Worm (Caenorhabditis elegans): ENCODE data around the gene lips-10.

Gene lips-10

DNA sequence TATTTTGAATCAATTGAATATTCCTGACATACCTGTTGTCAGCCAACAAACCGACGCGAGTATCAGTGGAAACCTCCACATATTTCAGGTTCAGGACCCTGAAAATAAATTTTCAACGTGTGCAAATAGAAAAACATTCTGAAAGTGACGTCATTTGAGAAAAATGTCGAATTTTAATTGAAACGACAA lies 10.3 kb upstream of the lips-10 start, which contains the start of gene F14E5.2:
Gene F14E5.2 (minus strand): TSS at position 101 of the 189 bp plus-strand sequence.
- TF ChIP-seq ceh-31 (tag; optimal IDR thresholded peaks at IDR 0.05) = no peak
- no peak for TF ChIP-seq ttx-3 (tag; optimal IDR thresholded peaks at IDR 0.05)
- TF ChIP-seq ceh-19 (GFP tag; optimal IDR thresholded peaks at IDR 0.05) = no peak
- TF ChIP-seq pat-9 (tag; optimal IDR thresholded peaks at IDR 0.05) = no peak
- TF ChIP-seq unc-42 (tag; optimal IDR thresholded peaks at IDR 0.05) = no peak
- TF ChIP-seq lin-11 (tag; optimal IDR thresholded peaks at IDR 0.05) = no peak
- no peak for TF ChIP-seq nhr-232 (tag; optimal IDR thresholded peaks at IDR 0.05)
- no peak for TF ChIP-seq ama-1 (optimal IDR thresholded peaks at IDR 0.05)
- no peak for TF ChIP-seq ceh-22 (tag; optimal IDR thresholded peaks at IDR 0.05)
- no peak for TF ChIP-seq che-1 (tag; optimal IDR thresholded peaks at IDR 0.05)
- no peak for TF ChIP-seq C38D4.7 (GFP tag; optimal IDR thresholded peaks at IDR 0.05)
- TF ChIP-seq ceh-45 (GFP tag; IDR thresholded peaks at IDR 0.05) = no peak
- no peak for TF ChIP-seq hlh-13 (GFP tag; optimal IDR thresholded peaks at IDR 0.05)
- no peak for TF ChIP-seq ets-4 (tag; optimal IDR thresholded peaks at IDR 0.05)

DNA sequence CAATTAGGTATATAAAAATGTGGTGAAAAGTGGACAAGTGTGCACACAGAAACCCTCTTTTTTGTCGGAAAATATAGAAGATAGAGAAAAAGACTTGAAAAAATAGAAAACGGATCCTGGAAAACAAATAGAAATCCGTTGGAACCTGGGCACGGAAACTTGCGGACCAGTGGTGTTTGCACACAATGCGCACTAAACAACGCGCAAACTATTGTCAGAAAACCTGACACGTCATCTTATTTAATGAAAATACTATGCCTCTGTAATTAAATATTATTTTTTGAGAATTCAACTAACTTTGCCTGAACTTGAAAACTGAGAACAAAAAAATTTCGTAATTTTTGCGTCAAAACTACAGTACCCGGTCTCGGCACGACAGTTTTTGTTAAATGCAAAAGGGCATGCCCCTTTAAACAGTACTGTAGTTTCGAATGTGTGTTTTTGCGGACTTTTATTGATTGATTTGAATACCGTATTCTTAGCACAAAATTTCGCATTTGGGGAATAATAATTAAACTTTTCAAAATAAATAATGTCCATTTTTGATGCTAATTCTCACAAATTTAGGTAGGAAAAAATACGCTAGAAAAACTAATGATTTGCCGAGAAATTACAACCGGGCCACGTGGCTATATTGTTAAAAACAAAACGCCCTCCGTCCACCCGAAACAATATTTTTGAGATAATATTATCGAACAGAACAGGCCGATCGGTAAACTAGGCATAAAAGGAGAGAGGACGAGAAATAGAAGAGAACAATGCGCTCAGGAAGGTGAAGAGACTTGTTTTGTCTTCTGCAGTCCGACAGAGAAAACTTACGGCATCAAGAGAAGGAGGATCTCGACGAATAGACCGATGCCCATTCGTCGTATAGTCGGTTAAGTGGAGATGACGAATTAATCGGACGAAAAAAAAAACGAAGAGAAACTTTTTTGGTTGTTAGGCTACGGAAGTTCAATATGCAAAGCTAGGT lies 9.7 kb upstream of the lips-10 start:
- TF ChIP-seq syd-9 (tag; optimal IDR thresholded peaks at IDR 0.05) (no peak), ztf-16 (tag; optimal IDR thresholded peaks at IDR 0.05) (no peak), rnt-1 (tag; optimal IDR thresholded peaks at IDR 0.05) (no peak), ama-1 (optimal IDR thresholded peaks at IDR 0.05) (no peak), unc-42 (tag; optimal IDR thresholded peaks at IDR 0.05) (no peak), hlh-15 (tag; optimal IDR thresholded peaks at IDR 0.05) (no peak), eyg-1 (tag; optimal IDR thresholded peaks at IDR 0.05) (no peak), ceh-24 (tag; optimal IDR thresholded peaks at IDR 0.05) (no peak), fkh-6 (tag; optimal IDR thresholded peaks at IDR 0.05) (no peak), ceh-9 (tag; optimal IDR thresholded peaks at IDR 0.05) (no peak), hlh-6 (tag; optimal IDR thresholded peaks at IDR 0.05) (no peak), ceh-6 (GFP tag; optimal IDR thresholded peaks at IDR 0.05) (no peak), ahr-1 (tag; optimal IDR thresholded peaks at IDR 0.05) (no peak), madf-2 (tag; optimal IDR thresholded peaks at IDR 0.05) (no peak), unc-55 (GFP tag; optimal IDR thresholded peaks at IDR 0.05) (no peak), hlh-8 (tag; optimal IDR thresholded peaks at IDR 0.05) (no peak)

DNA sequence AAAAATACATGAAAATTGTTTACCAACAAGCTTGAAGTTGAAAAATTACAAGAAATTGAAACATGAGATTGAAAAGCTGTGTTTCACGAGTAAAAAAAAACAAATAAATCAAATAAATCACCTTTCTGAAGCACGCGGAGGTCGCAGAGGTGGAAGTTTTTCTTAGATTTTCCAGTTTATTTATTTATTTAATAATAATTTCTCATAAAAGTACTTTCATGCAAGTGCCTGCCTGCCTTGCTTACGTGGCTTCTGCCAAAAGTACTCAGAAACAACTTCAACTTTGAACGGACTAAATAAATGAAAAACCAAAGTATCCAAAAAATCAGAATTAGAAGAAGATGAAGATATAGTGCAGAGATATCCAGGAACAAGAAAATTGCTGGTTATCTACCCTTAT lies 7.0 kb upstream of the lips-10 start, which contains the start of gene acp-2:
Gene acp-2 (minus strand): TSS at position 101 of the 400 bp plus-strand sequence.
- no peak for TF ChIP-seq hlh-30 (tag; optimal IDR thresholded peaks at IDR 0.05; ENCODE audit: insufficient read depth)
- TF ChIP-seq ztf-16 (tag; optimal IDR thresholded peaks at IDR 0.05) = no peak
- no peak for TF ChIP-seq ceh-34 (tag; optimal IDR thresholded peaks at IDR 0.05)
- no peak for TF ChIP-seq ceh-22 (tag; optimal IDR thresholded peaks at IDR 0.05)
- no peak for TF ChIP-seq F13H6.1 (tag; optimal IDR thresholded peaks at IDR 0.05)
- TF ChIP-seq ceh-6 (GFP tag; optimal IDR thresholded peaks at IDR 0.05) = no peak
- TF ChIP-seq syd-9 (tag; optimal IDR thresholded peaks at IDR 0.05) = no peak
- no peak for TF ChIP-seq K02D7.2 (tag; optimal IDR thresholded peaks at IDR 0.05)
- no peak for TF ChIP-seq unc-42 (tag; optimal IDR thresholded peaks at IDR 0.05)

DNA sequence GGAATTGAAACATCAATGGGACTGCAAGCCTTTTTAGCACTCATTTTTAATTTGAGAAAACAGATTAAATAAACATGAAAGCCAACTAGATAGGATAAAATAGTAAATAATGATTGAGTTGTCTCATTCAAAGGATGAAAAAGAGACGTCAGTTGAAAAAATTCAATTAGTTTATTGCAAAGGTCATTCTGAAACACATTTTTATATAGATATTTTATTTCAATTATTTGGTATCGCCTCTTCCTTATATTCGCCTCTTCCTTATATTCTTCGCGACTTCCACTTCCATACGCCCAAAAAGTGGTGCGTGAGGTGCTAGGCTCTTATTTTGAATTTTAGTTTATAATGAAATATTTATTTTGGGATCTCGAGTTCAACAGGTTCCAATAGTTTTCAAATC lies 4.0 kb upstream of the lips-10 start, which contains the start of gene acp-4:
Gene acp-4 (minus strand): TSS at position 101 of the 400 bp plus-strand sequence.
- TF ChIP-seq odd-2 (tag; optimal IDR thresholded peaks at IDR 0.05) (no peak), zip-5 (tag; optimal IDR thresholded peaks at IDR 0.05) (no peak), ceh-34 (tag; optimal IDR thresholded peaks at IDR 0.05) (no peak), ceh-19 (GFP tag; optimal IDR thresholded peaks at IDR 0.05) (no peak)

DNA sequence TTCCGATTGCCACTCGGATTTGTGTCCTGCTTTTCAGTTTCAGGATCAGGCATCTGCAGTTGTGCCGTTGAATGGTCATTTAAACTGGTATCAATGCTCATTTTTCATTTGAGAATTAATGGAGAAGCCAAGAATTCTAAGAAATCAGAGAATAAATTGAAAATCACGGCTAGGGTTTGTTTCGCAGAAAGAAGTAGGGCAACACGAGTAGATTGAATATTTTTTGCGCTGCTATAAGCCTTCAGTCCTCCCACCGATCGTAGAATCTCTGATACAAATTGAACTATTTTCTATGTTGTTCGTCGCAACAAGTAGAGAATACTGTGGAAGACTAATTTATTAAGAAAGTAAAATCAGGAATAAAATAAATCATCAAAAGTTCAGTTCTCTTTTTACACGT lies 1.9 kb upstream of the lips-10 start, which contains the start of gene acp-3:
Gene acp-3 (minus strand): TSS at position 101 of the 400 bp plus-strand sequence.
- no peak for TF ChIP-seq unc-86 (tag; optimal IDR thresholded peaks at IDR 0.05)
- no peak for TF ChIP-seq pag-3 (tag; optimal IDR thresholded peaks at IDR 0.05; ENCODE audit: borderline replicate concordance)
- TF ChIP-seq nhr-232 (tag; optimal IDR thresholded peaks at IDR 0.05) = no peak
- TF ChIP-seq ceh-9 (tag; optimal IDR thresholded peaks at IDR 0.05) = no peak
- TF ChIP-seq nhr-11 (tag; optimal IDR thresholded peaks at IDR 0.05) = no peak
- TF ChIP-seq ceh-48 (tag; optimal IDR thresholded peaks at IDR 0.05) = no peak
- TF ChIP-seq mec-3 (tag; optimal IDR thresholded peaks at IDR 0.05; ENCODE audit: borderline replicate concordance) = no peak
- TF ChIP-seq fax-1 (tag; optimal IDR thresholded peaks at IDR 0.05) = no peak
- TF ChIP-seq C08G9.2 (tag; optimal IDR thresholded peaks at IDR 0.05) = no peak
- TF ChIP-seq hlh-8 (tag; optimal IDR thresholded peaks at IDR 0.05) = no peak
- TF ChIP-seq hlh-15 (tag; optimal IDR thresholded peaks at IDR 0.05) = no peak
- TF ChIP-seq ceh-31 (tag; optimal IDR thresholded peaks at IDR 0.05) = no peak
